Worm (Caenorhabditis elegans): Measurements from ENCODE around the gene R53.8.

The R53.8 gene

DNA sequence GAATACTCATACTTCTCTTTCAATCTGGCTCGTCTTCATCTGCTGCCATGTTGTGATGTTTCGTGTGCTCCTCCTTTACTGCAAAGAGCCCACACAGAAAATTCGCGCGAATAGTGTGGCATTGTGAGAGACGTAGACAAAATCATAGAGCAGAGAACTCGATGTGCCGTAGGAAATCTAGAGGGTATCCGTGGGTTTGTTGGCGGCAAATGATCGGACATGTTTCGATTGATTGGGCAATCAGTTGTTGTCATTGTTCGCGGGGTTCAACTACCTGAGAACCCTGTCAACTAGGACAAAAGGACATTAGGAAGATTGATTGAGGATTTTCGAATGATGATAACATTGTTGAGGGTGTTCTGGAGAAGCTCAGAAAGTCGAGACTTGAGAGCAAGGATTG is 48.6 kb downstream of the R53.8 start:
- TF ChIP-seq Y5F2A.4 (GFP tag; optimal IDR thresholded peaks at IDR 0.05) (no peak), aha-1 (tag) (peak; percentile 45), nhr-11 (tag; optimal IDR thresholded peaks at IDR 0.05) (peak; percentile 25), ceh-32 (tag; optimal IDR thresholded peaks at IDR 0.05; ENCODE audit: poor library complexity) (no peak), unc-62 (GFP tag; optimal IDR thresholded peaks at IDR 0.05 in 1 of 2) (peak in 1 of 2 experiments; percentile 13), unc-62 (tag; optimal IDR thresholded peaks at IDR 0.05) (no peak), zfp-3 (GFP tag; conservative IDR thresholded peaks at IDR 0.05) (no peak), skn-1 (tag; optimal IDR thresholded peaks at IDR 0.05) (no peak), dve-1 (tag; optimal IDR thresholded peaks at IDR 0.05; ENCODE audit: insufficient read depth) (no peak)

Measured in whole organism, L4 larva.